Fruit fly (Drosophila melanogaster) whole organism, embryonic: ENCODE results near the gene Arp10.

ENCODE experiments used
- Abd-B ChIP-seq: fragments of 200-800 bp; sonication (Bioruptor generic); optimal IDR thresholded peaks from 2 replicates; lab custom pipeline; 2018; ENCODE audit warnings: missing biosample characterization, mild to moderate bottlenecking, missing genetic modification characterization, moderate library complexity
- BEAF-32 ChIP-seq: fragments of 200-800 bp; sonication (Bioruptor generic); optimal IDR thresholded peaks from 3 replicates; lab custom pipeline; 2017; ENCODE audit warnings: missing biosample characterization, missing genetic modification characterization, mild to moderate bottlenecking, moderate library complexity, missing genetic modification reagents
- CG10274 ChIP-seq: fragments of 200-800 bp; sonication (Bioruptor generic); optimal IDR thresholded peaks from 3 replicates; lab custom pipeline; 2017; ENCODE audit warnings: missing biosample characterization, mild to moderate bottlenecking, missing genetic modification characterization
- CG10431 ChIP-seq: fragments of 200-800 bp; sonication (Bioruptor generic); optimal IDR thresholded peaks from 3 replicates; lab custom pipeline; 2018; ENCODE audit warnings: missing biosample characterization, mild to moderate bottlenecking, missing genetic modification characterization
- CG10543 ChIP-seq: fragments of 200-800 bp; sonication (Bioruptor generic); optimal IDR thresholded peaks from 3 replicates; lab custom pipeline; 2017; ENCODE audit warnings: missing biosample characterization, mild to moderate bottlenecking, missing genetic modification characterization, moderate library complexity
- CG11085 ChIP-seq: fragments of 200-800 bp; sonication (Bioruptor generic); IDR thresholded peaks from 2 replicates; pipeline ENCODE4 v1.3.6; 2022; ENCODE audit warnings: missing biosample characterization, missing genetic modification characterization
- CG12769 ChIP-seq: fragments of 200-800 bp; sonication (Bioruptor generic); optimal IDR thresholded peaks from 2 replicates; lab custom pipeline; 2019; ENCODE audit warnings: missing biosample characterization, mild to moderate bottlenecking, missing genetic modification characterization, moderate library complexity
- CG13123 ChIP-seq: fragments of 200-800 bp; sonication (Bioruptor generic); optimal IDR thresholded peaks from 2 replicates; lab custom pipeline; 2016; ENCODE audit warnings: missing biosample characterization, missing genetic modification characterization
- CG13287 ChIP-seq: fragments of 200-800 bp; sonication (Bioruptor generic); IDR thresholded peaks from 2 replicates; pipeline ENCODE4 v1.3.6; 2022; ENCODE audit warnings: missing biosample characterization, missing genetic modification characterization; ENCODE audit not compliant: partially characterized antibody
- CG15011 ChIP-seq: fragments of 200-800 bp; sonication (Bioruptor generic); optimal IDR thresholded peaks from 3 replicates; lab custom pipeline; 2018; ENCODE audit warnings: missing biosample characterization, mild to moderate bottlenecking, missing genetic modification characterization
- CG1647 ChIP-seq: fragments of 200-800 bp; sonication (Bioruptor generic); optimal IDR thresholded peaks from 3 replicates; lab custom pipeline; 2016; ENCODE audit warnings: missing biosample characterization, missing genetic modification characterization
- CG17359 ChIP-seq: fragments of 200-800 bp; sonication (Bioruptor generic); optimal IDR thresholded peaks from 3 replicates; lab custom pipeline; 2018; ENCODE audit warnings: missing biosample characterization, mild to moderate bottlenecking, missing genetic modification characterization, moderate library complexity
- CG17829 ChIP-seq: fragments of 200-800 bp; optimal IDR thresholded peaks from 2 replicates; lab custom pipeline; 2019; ENCODE audit warnings: missing biosample characterization, mild to moderate bottlenecking, missing genetic modification characterization, moderate library complexity
- CG31365 ChIP-seq: fragments of 200-800 bp; sonication (Bioruptor generic); optimal IDR thresholded peaks from 2 replicates; lab custom pipeline; 2018; ENCODE audit warnings: missing biosample characterization, mild to moderate bottlenecking, missing genetic modification characterization
- CG34224 ChIP-seq: fragments of 200-800 bp; sonication (Bioruptor generic); IDR thresholded peaks from 3 replicates; pipeline ENCODE4 v1.3.6; 2022; ENCODE audit warnings: missing biosample characterization, missing genetic modification characterization; ENCODE audit not compliant: partially characterized antibody
- CG3847 ChIP-seq: fragments of 200-800 bp; sonication (Bioruptor generic); IDR thresholded peaks from 2 replicates; pipeline ENCODE4 v1.3.6; 2022; ENCODE audit warnings: missing biosample characterization, missing genetic modification characterization
- CG4282 ChIP-seq: fragments of 200-800 bp; sonication (Bioruptor generic); optimal IDR thresholded peaks from 2 replicates; lab custom pipeline; 2016; ENCODE audit warnings: missing biosample characterization, missing genetic modification characterization
- CG6254 ChIP-seq: fragments of 200-800 bp; sonication (Bioruptor generic); optimal IDR thresholded peaks from 3 replicates; lab custom pipeline; 2017; ENCODE audit warnings: mild to moderate bottlenecking, missing biosample characterization, missing genetic modification reagents, missing genetic modification characterization
- CG7271 ChIP-seq: fragments of 200-800 bp; sonication (Bioruptor generic); optimal IDR thresholded peaks from 2 replicates; lab custom pipeline; 2018; ENCODE audit warnings: missing biosample characterization, mild to moderate bottlenecking, missing genetic modification characterization, moderate library complexity
- CG7372 ChIP-seq: fragments of 200-800 bp; sonication (Bioruptor generic); IDR thresholded peaks from 2 replicates; pipeline ENCODE4 v1.3.6; 2022; ENCODE audit warnings: missing biosample characterization, missing genetic modification characterization
- D19A ChIP-seq: fragments of 200-800 bp; optimal IDR thresholded peaks from 3 replicates; lab custom pipeline; 2019; ENCODE audit warnings: missing biosample characterization, mild to moderate bottlenecking, missing genetic modification characterization, moderate library complexity
- D19B ChIP-seq: fragments of 200-800 bp; sonication (Bioruptor generic); optimal IDR thresholded peaks from 2 replicates; lab custom pipeline; 2017; ENCODE audit warnings: missing biosample characterization, mild to moderate bottlenecking, missing genetic modification characterization
- Dbx ChIP-seq: fragments of 200-800 bp; sonication (Bioruptor generic); IDR thresholded peaks from 3 replicates; pipeline ENCODE4 v1.3.6; 2022; ENCODE audit warnings: missing biosample characterization, missing genetic modification characterization
- Dip3 ChIP-seq: fragments of 200-800 bp; sonication (Bioruptor generic); optimal IDR thresholded peaks from 3 replicates; lab custom pipeline; 2016; ENCODE audit warnings: missing biosample characterization, missing genetic modification characterization
- ERR ChIP-seq: fragments of 200-800 bp; sonication (Bioruptor generic); optimal IDR thresholded peaks from 2 replicates; lab custom pipeline; 2016; ENCODE audit warnings: missing biosample characterization, missing genetic modification characterization
- Elba2 ChIP-seq: fragments of 200-800 bp; sonication (Bioruptor generic); optimal IDR thresholded peaks from 3 replicates; lab custom pipeline; 2016; ENCODE audit warnings: missing biosample characterization, missing genetic modification characterization
- Gsc ChIP-seq: fragments of 200-800 bp; sonication (Bioruptor generic); IDR thresholded peaks from 2 replicates; pipeline ENCODE4 v1.3.6; 2022; ENCODE audit warnings: missing biosample characterization, missing genetic modification characterization
- Gug ChIP-seq: fragments of 200-800 bp; sonication (Bioruptor generic); IDR thresholded peaks from 4 replicates; pipeline ENCODE4 v1.3.6; 2022; ENCODE audit warnings: missing biosample characterization, missing genetic modification characterization
- HmgD ChIP-seq: fragments of 200-800 bp; sonication (Bioruptor generic); optimal IDR thresholded peaks from 3 replicates; lab custom pipeline; 2016; ENCODE audit warnings: missing biosample characterization, missing genetic modification characterization
- Lhr ChIP-seq: fragments of 200-800 bp; sonication (Bioruptor generic); optimal IDR thresholded peaks from 3 replicates; lab custom pipeline; 2017; ENCODE audit warnings: mild to moderate bottlenecking, missing biosample characterization, missing genetic modification reagents, missing genetic modification characterization
- Med ChIP-seq: fragments of 200-800 bp; sonication (Bioruptor generic); peaks from one replicate; lab custom pipeline; 2016; ENCODE audit warnings: missing biosample characterization, missing genetic modification characterization, mild to moderate bottlenecking, inconsistent platforms, moderate library complexity
- Meics ChIP-seq: fragments of 200-800 bp; sonication (Bioruptor generic); optimal IDR thresholded peaks from 2 replicates; lab custom pipeline; 2017; ENCODE audit warnings: missing biosample characterization, mild to moderate bottlenecking, missing genetic modification characterization
- Mrtf ChIP-seq: fragments of 200-800 bp; sonication (Bioruptor generic); IDR thresholded peaks from 3 replicates; pipeline ENCODE4 v1.3.6; 2022; ENCODE audit warnings: missing biosample characterization, missing genetic modification characterization
- Nf-YC ChIP-seq: fragments of 200-800 bp; optimal IDR thresholded peaks from 3 replicates; lab custom pipeline; 2019; ENCODE audit warnings: missing biosample characterization, mild to moderate bottlenecking, missing genetic modification characterization, moderate library complexity
- Opbp ChIP-seq: fragments of 200-800 bp; sonication (Bioruptor generic); IDR thresholded peaks from 3 replicates; pipeline ENCODE4 v1.3.6; 2022; ENCODE audit warnings: missing biosample characterization, missing genetic modification characterization; ENCODE audit not compliant: partially characterized antibody
- Pdp1 ChIP-seq, 2 experiments: fragments of 200-800 bp; sonication (Bioruptor generic); optimal IDR thresholded peaks; 3 replicates each; lab custom pipeline; 2016; ENCODE audit warnings: missing biosample characterization in 2 of 2, missing genetic modification characterization in 2 of 2, mild to moderate bottlenecking in 1 of 2, moderate library complexity in 1 of 2
- Rfx ChIP-seq: fragments of 200-800 bp; sonication (Bioruptor generic); IDR thresholded peaks from 2 replicates; pipeline ENCODE4 v1.3.6; 2022; ENCODE audit warnings: missing biosample characterization, missing genetic modification characterization
- chinmo ChIP-seq: fragments of 200-800 bp; sonication (Bioruptor generic); IDR thresholded peaks from 4 replicates; pipeline ENCODE4 v1.3.6; 2022; ENCODE audit warnings: missing biosample characterization, missing genetic modification characterization; ENCODE audit not compliant: partially characterized antibody
- croc ChIP-seq: fragments of 200-800 bp; sonication (Bioruptor generic); conservative IDR thresholded peaks from 3 replicates; pipeline ENCODE4 v1.3.6; 2022; ENCODE audit warnings: missing biosample characterization, missing genetic modification characterization
- dati ChIP-seq: fragments of 200-800 bp; sonication (Bioruptor generic); IDR thresholded peaks from 2 replicates; pipeline ENCODE4 v1.3.6; 2022; ENCODE audit warnings: missing biosample characterization, missing genetic modification characterization
- hb ChIP-seq: fragments of 200-800 bp; sonication (Bioruptor generic); IDR thresholded peaks from 3 replicates; pipeline ENCODE4 v1.3.6; 2022; ENCODE audit warnings: missing biosample characterization, missing genetic modification characterization; ENCODE audit not compliant: partially characterized antibody
- hkb ChIP-seq, 2 experiments: fragments of 200-800 bp in 1 of 2; fragments of >200 bp in 1 of 2; sonication (Bioruptor generic) in 1 of 2; IDR thresholded peaks in 1 of 2; optimal IDR thresholded peaks in 1 of 2; 2 replicates each; pipeline versions ENCODE4 v1.3.6 to Lab custom; 2017 to 2022; ENCODE audit warnings: missing biosample characterization in 1 of 2, missing genetic modification characterization in 1 of 2
- ken ChIP-seq: fragments of 200-800 bp; sonication (Bioruptor generic); IDR thresholded peaks from 3 replicates; pipeline ENCODE4 v1.3.6; 2022; ENCODE audit warnings: missing biosample characterization, missing genetic modification characterization
- onecut ChIP-seq: fragments of 200-800 bp; sonication (Bioruptor generic); IDR thresholded peaks from 2 replicates; pipeline ENCODE4 v1.3.6; 2022; ENCODE audit warnings: missing biosample characterization, missing genetic modification characterization
- repo ChIP-seq: fragments of 200-800 bp; sonication (Bioruptor generic); optimal IDR thresholded peaks from 2 replicates; lab custom pipeline; 2016; ENCODE audit warnings: missing biosample characterization, missing genetic modification characterization
- salm ChIP-seq: fragments of 200-800 bp; sonication (Bioruptor generic); optimal IDR thresholded peaks from 2 replicates; lab custom pipeline; 2018; ENCODE audit warnings: missing biosample characterization, mild to moderate bottlenecking, missing genetic modification characterization
- sd ChIP-seq: fragments of 200-800 bp; sonication (Bioruptor generic); optimal IDR thresholded peaks from 3 replicates; lab custom pipeline; 2018; ENCODE audit warnings: missing biosample characterization, mild to moderate bottlenecking, missing genetic modification characterization, moderate library complexity
- sens ChIP-seq: fragments of 200-800 bp; sonication (Bioruptor generic); peaks from one replicate; lab custom pipeline; 2016; ENCODE audit warnings: missing biosample characterization, missing genetic modification characterization
- sr ChIP-seq: fragments of 200-800 bp; sonication (Bioruptor generic); IDR thresholded peaks from 3 replicates; pipeline ENCODE4 v1.3.6; 2022; ENCODE audit warnings: missing biosample characterization, missing genetic modification characterization
- sug ChIP-seq: fragments of 200-800 bp; optimal IDR thresholded peaks from 2 replicates; lab custom pipeline; 2019; ENCODE audit warnings: missing biosample characterization, mild to moderate bottlenecking, missing genetic modification characterization, moderate library complexity

Arp10 gene

DNA sequence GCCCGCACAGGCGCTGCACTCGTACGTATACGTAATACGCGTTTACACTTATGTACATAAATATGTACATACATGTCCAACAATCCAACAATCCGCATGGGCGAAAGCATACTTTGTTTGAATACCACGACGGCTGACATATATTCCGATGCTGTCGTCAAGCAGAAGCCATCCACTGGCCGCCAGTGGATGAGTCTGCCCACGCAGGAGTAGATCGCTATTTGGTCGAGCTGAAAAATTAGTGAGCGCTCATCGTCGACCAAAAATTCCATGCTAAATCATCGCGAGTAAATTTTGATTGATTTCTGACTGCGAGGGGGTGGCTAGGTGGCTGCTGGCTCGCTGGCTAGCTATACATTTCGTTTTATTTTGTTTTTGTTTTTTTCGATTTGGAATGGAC is 43.5 kb downstream of the Arp10 start:
- peak in 1 of 2 experiments; percentile 39 for TF ChIP-seq Pdp1 (GFP tag; optimal IDR thresholded peaks at IDR 0.05; lab: Kevin White, UChicago)
- TF ChIP-seq CG34224, result peak; percentile 21; the same call in 1 of the 3 replicates
- no peak for TF ChIP-seq CG3847 (GFP tag; lab: Robert Waterston, UW)
- peak; percentile 38 for TF ChIP-seq CG12769 (tag; lab: Kevin White, UChicago)
- TF ChIP-seq CG31365 (tag; lab: Kevin White, UChicago), result no peak
- no peak for TF ChIP-seq D19A
- TF ChIP-seq dati (GFP tag; lab: Robert Waterston, UW), result no peak
- TF ChIP-seq sr (GFP tag; lab: Robert Waterston, UW), result peak; percentile 87
- TF ChIP-seq ERR (GFP tag; lab: Kevin White, UChicago), result no peak
- TF ChIP-seq CG13287 (GFP tag; lab: Robert Waterston, UW), result 0 out of 2 replicates have a peak, but pooled peaks have one; percentile 5
- TF ChIP-seq Rfx, result peak; percentile 41; the same call in 1 of the 2 replicates
- TF ChIP-seq sd (tag; lab: Kevin White, UChicago), result peak; percentile 89
- 0 out of 3 replicates have a peak, but pooled peaks have one; percentile 25 for TF ChIP-seq Opbp (GFP tag; lab: Robert Waterston, UW)
- 0 out of 4 replicates have a peak, but pooled peaks have one; percentile 64 for TF ChIP-seq chinmo (GFP tag; lab: Robert Waterston, UW)
- peak; percentile 40 for TF ChIP-seq Med (GFP tag; lab: Kevin White, UChicago)
- TF ChIP-seq CG10543 (GFP tag; lab: Kevin White, UChicago), result peak; percentile 69

DNA sequence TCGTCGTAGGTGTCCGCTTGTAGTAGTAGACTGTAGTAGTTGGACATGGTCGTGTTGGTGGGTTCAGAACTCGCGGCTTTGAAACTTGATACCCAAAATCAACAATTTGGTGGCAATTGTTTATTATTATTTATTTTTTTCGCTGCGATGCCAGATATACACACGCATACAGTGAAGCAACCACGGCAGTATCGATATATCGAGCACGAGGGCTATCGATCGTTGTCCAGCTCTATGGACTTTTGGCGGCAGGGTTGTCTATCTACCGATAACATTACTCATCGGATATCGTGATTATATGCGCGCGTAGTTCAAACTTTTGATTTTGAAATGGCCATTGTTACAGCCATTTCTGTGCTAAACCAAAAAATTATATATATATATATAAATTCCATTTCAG is 44.3 kb downstream of the Arp10 start, which contains the start of gene CG14220:
CG14220 (minus strand) TSS at position 208 of the 400 bp plus-strand sequence.
- TF ChIP-seq salm (tag; lab: Kevin White, UChicago) (no peak), BEAF-32 (GFP tag; lab: Kevin White, UChicago) (peak; percentile 90), CG11085 (GFP tag; lab: Robert Waterston, UW) (no peak), HmgD (GFP tag; lab: Kevin White, UChicago) (no peak), CG17359 (no peak), Meics (GFP tag; lab: Kevin White, UChicago) (peak; percentile 12), repo (no peak), CG13123 (GFP tag; lab: Kevin White, UChicago) (no peak), Dip3 (GFP tag; lab: Kevin White, UChicago) (no peak), CG10431 (no peak), CG4282 (GFP tag; lab: Kevin White, UChicago) (no peak), CG10274 (GFP tag; lab: Kevin White, UChicago) (no peak), Mrtf (GFP tag; lab: Robert Waterston, UW) (no peak), CG15011 (GFP tag; lab: Kevin White, UChicago) (no peak), hkb (optimal IDR thresholded peaks at IDR 0.05; lab: Kevin White, UChicago) (no peak), hkb (GFP tag; IDR thresholded peaks at IDR 0.05; lab: Robert Waterston, UW) (no peak), CG7271 (tag; lab: Kevin White, UChicago) (no peak), Dbx (GFP tag; lab: Robert Waterston, UW) (no peak), CG6254 (GFP tag; lab: Kevin White, UChicago) (no peak), Abd-B (GFP tag; lab: Kevin White, UChicago) (no peak), Gsc (GFP tag; lab: Robert Waterston, UW) (no peak), Lhr (GFP tag; lab: Kevin White, UChicago) (peak; percentile 36), Elba2 (GFP tag; lab: Kevin White, UChicago) (no peak), ken (no peak), CG7372 (GFP tag; lab: Robert Waterston, UW) (no peak), sug (tag; lab: Kevin White, UChicago) (peak; percentile 28), Nf-YC (peak; percentile 16), CG1647 (GFP tag; lab: Kevin White, UChicago) (no peak), CG17829 (peak; percentile 37), onecut (GFP tag; lab: Robert Waterston, UW) (no peak), Gug (no peak), sens (peak; percentile 70), hb (GFP tag; lab: Robert Waterston, UW) (peak; percentile 91), croc (GFP tag; lab: Robert Waterston, UW) (no peak), D19B (GFP tag; lab: Kevin White, UChicago) (no peak)
